Fruit fly (Drosophila melanogaster): ENCODE results near the gene WDR79.

DNA sequence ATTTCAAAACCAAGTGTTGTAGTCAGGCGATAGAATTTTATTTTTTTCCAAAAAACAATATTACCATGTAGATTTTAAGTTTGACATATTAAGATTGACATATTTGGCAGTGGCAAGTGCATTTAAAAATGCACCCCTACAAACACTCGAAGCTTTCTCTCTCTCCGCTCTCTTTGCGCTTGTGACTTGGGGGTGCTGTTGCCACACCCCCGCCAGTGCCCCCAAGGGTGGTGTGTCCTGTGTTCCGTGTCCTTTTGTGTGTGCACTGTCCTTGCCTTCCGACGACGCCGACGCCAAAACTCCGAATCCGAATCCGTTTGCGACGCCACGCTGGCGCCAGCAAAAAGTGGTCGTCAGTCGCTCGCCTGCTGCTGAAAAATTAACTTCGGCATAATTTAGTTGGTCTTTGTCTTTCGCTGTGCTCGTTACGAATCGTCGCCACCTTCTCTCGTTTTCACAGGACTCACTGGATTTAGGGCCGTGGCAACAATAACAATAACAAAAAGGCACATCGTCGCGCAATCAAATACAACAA is 18.2 kb downstream of the WDR79 start:
- TF ChIP-seq CG8159 (tag; optimal IDR thresholded peaks at IDR 0.05) (no peak), CG13204 (GFP tag; optimal IDR thresholded peaks at IDR 0.05) (no peak), CG15710 (tag; optimal IDR thresholded peaks at IDR 0.05) (no peak), Ets98B (GFP tag; IDR thresholded peaks at IDR 0.05) (no peak), CG4496 (GFP tag; IDR thresholded peaks at IDR 0.05) (no peak), CG8301 (tag; optimal IDR thresholded peaks at IDR 0.05) (no peak), gl (tag; optimal IDR thresholded peaks at IDR 0.05) (no peak), rn (GFP tag; IDR thresholded peaks at IDR 0.05) (no peak)
